Fruit fly (Drosophila melanogaster): Measurements from ENCODE around the gene CG46383.
A peak's percentile ranks its signal among the peaks of the same experiment; 100 is the strongest.

The CG46383 gene

DNA sequence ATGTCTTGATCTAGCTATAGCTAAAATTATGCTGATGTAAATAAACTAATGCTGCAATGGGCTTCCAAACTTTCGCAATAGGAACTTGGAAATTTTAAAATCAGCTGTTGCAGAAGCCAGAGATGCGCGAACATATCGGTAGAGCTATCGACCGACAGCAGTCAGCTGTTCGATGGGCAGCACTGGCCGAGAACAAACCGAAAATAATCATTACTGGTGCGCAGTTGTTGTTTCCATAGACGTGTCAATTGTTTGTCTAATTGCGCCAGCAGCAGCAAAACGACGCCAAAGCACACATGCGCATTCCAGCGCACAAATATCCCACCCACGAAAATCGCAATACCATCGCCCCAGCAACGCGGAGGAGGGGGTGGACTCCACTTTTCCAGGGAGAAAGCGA, 15.8 kb downstream of the CG46383 start, which contains the start of gene Sap47 (continued):
- TF ChIP-seq Fer2 (tag; optimal IDR thresholded peaks at IDR 0.05) (no peak), bigmax (GFP tag; optimal IDR thresholded peaks at IDR 0.05) (no peak), dysf (GFP tag; IDR thresholded peaks at IDR 0.05) (no peak), CG3726 (GFP tag; IDR thresholded peaks at IDR 0.05) (no peak), Hr51 (GFP tag; optimal IDR thresholded peaks at IDR 0.05) (peak in 1 of 2 experiments; percentile 0), tna (GFP tag; IDR thresholded peaks at IDR 0.05; ENCODE audit: partially characterized antibody) (peak; percentile 66), lbe (GFP tag; optimal IDR thresholded peaks at IDR 0.05) (no peak), Xbp1 (GFP tag; optimal IDR thresholded peaks at IDR 0.05) (no peak), Pdp1 (GFP tag; optimal IDR thresholded peaks at IDR 0.05) (peak in 1 of 2 experiments; percentile 73), Awh (GFP tag; IDR thresholded peaks at IDR 0.05) (no peak), knrl (GFP tag; IDR thresholded peaks at IDR 0.05; ENCODE audit: partially characterized antibody) (peak; percentile 77), Dad (GFP tag; optimal IDR thresholded peaks at IDR 0.05) (no peak), phol (tag; optimal IDR thresholded peaks at IDR 0.05) (no peak), pros (GFP tag; optimal IDR thresholded peaks at IDR 0.05) (no peak), Meics (GFP tag; optimal IDR thresholded peaks at IDR 0.05) (no peak), NC2α (GFP tag; optimal IDR thresholded peaks at IDR 0.05) (no peak), Oli (tag; optimal IDR thresholded peaks at IDR 0.05) (no peak), CG17829 (tag; optimal IDR thresholded peaks at IDR 0.05) (peak; percentile 21), disco-r (GFP tag; optimal IDR thresholded peaks at IDR 0.05) (no peak), Sry-β (GFP tag; optimal IDR thresholded peaks at IDR 0.05) (peak; percentile 68), kah (GFP tag; optimal IDR thresholded peaks at IDR 0.05) (no peak), fd102C (GFP tag; optimal IDR thresholded peaks at IDR 0.05) (no peak), CG18619 (GFP tag; optimal IDR thresholded peaks at IDR 0.05) (no peak), CG17359 (tag; optimal IDR thresholded peaks at IDR 0.05) (no peak), NfI (GFP tag; optimal IDR thresholded peaks at IDR 0.05) (no peak), dm (GFP tag; optimal IDR thresholded peaks at IDR 0.05) (no peak), Hey (tag; optimal IDR thresholded peaks at IDR 0.05) (no peak), Hand (GFP tag; optimal IDR thresholded peaks at IDR 0.05) (no peak), ewg (GFP tag; optimal IDR thresholded peaks at IDR 0.05) (peak; percentile 97), CG4424 (GFP tag; optimal IDR thresholded peaks at IDR 0.05) (no peak), Usf (GFP tag; optimal IDR thresholded peaks at IDR 0.05) (no peak), btn (GFP tag; optimal IDR thresholded peaks at IDR 0.05) (no peak), CG7372 (GFP tag; IDR thresholded peaks at IDR 0.05) (no peak), Lpt (GFP tag; optimal IDR thresholded peaks at IDR 0.05) (no peak), CG9437 (GFP tag; optimal IDR thresholded peaks at IDR 0.05) (no peak), gro (GFP tag; optimal IDR thresholded peaks at IDR 0.05) (no peak), CG9932 (GFP tag; IDR thresholded peaks at IDR 0.05) (no peak), Poxn (GFP tag; IDR thresholded peaks at IDR 0.05) (no peak), B-H1 (GFP tag; IDR thresholded peaks at IDR 0.05) (no peak), D19B (GFP tag; optimal IDR thresholded peaks at IDR 0.05) (no peak), Atf-2 (GFP tag; optimal IDR thresholded peaks at IDR 0.05) (no peak), bowl (GFP tag; IDR thresholded peaks at IDR 0.05) (no peak), Atf3 (GFP tag; optimal IDR thresholded peaks at IDR 0.05) (no peak), BEAF-32 (GFP tag; optimal IDR thresholded peaks at IDR 0.05) (peak; percentile 83), Ravus (GFP tag; IDR thresholded peaks at IDR 0.05) (no peak), crc (GFP tag; optimal IDR thresholded peaks at IDR 0.05) (no peak), CG12942 (GFP tag; optimal IDR thresholded peaks at IDR 0.05) (no peak), CG12236 (GFP tag; optimal IDR thresholded peaks at IDR 0.05) (no peak), scrt (GFP tag; optimal IDR thresholded peaks at IDR 0.05) (peak; percentile 10), CG14860 (GFP tag; IDR thresholded peaks at IDR 0.05; ENCODE audit: partially characterized antibody) (peak; percentile 74), CG11696 (GFP tag; IDR thresholded peaks at IDR 0.05) (no peak)

All from whole organism, embryonic.